Fruit fly (Drosophila melanogaster) whole organism, embryonic: ENCODE measurements around the gene CG31459.

ENCODE experiments used
- Atf6 ChIP-seq: fragments of 200-800 bp; sonication (Bioruptor generic); IDR thresholded peaks from 2 replicates; pipeline ENCODE4 v1.3.6; 2022; ENCODE audit warnings: missing biosample characterization, missing genetic modification characterization
- CG1024 ChIP-seq: fragments of 200-800 bp; sonication (Bioruptor generic); IDR thresholded peaks from 2 replicates; pipeline ENCODE4 v1.3.6; 2022; ENCODE audit warnings: missing biosample characterization, missing genetic modification characterization
- CG10267 ChIP-seq: fragments of 200-800 bp; sonication (Bioruptor generic); optimal IDR thresholded peaks from 2 replicates; lab custom pipeline; 2018; ENCODE audit warnings: missing biosample characterization, mild to moderate bottlenecking, missing genetic modification characterization, moderate library complexity
- CG11695 ChIP-seq: fragments of 200-800 bp; sonication (Bioruptor generic); IDR thresholded peaks from 3 replicates; pipeline ENCODE4 v1.3.6; 2022; ENCODE audit warnings: missing biosample characterization, missing genetic modification characterization
- CG12071 ChIP-seq: fragments of 200-800 bp; sonication (Bioruptor generic); optimal IDR thresholded peaks from 3 replicates; lab custom pipeline; 2018; ENCODE audit warnings: missing biosample characterization, mild to moderate bottlenecking, missing genetic modification characterization
- CG13296 ChIP-seq: fragments of 200-800 bp; sonication (Bioruptor generic); optimal IDR thresholded peaks from 3 replicates; lab custom pipeline; 2018; ENCODE audit warnings: missing biosample characterization, mild to moderate bottlenecking, missing genetic modification characterization
- CG13894 ChIP-seq: fragments of 200-800 bp; sonication (Bioruptor generic); optimal IDR thresholded peaks from 3 replicates; lab custom pipeline; 2018; ENCODE audit warnings: missing biosample characterization, mild to moderate bottlenecking, missing genetic modification characterization, moderate library complexity
- CG14710 ChIP-seq: fragments of 200-800 bp; sonication (Bioruptor generic); optimal IDR thresholded peaks from 3 replicates; lab custom pipeline; 2019; ENCODE audit warnings: missing biosample characterization, mild to moderate bottlenecking, missing genetic modification characterization, moderate library complexity
- CG14860 ChIP-seq: fragments of 200-800 bp; sonication (Bioruptor generic); IDR thresholded peaks from 3 replicates; pipeline ENCODE4 v1.3.6; 2022; ENCODE audit warnings: missing biosample characterization, missing genetic modification characterization; ENCODE audit not compliant: partially characterized antibody
- CG17328 ChIP-seq: fragments of 200-800 bp; sonication (Bioruptor generic); IDR thresholded peaks from 2 replicates; pipeline ENCODE4 v1.3.6; 2022; ENCODE audit warnings: missing biosample characterization, missing genetic modification characterization
- CG17912 ChIP-seq: fragments of 200-800 bp; sonication (Bioruptor generic); optimal IDR thresholded peaks from 2 replicates; lab custom pipeline; 2018; ENCODE audit warnings: missing biosample characterization, mild to moderate bottlenecking, missing genetic modification characterization
- CG1792 ChIP-seq: fragments of 200-800 bp; sonication (Bioruptor generic); optimal IDR thresholded peaks from 2 replicates; lab custom pipeline; 2016; ENCODE audit warnings: missing biosample characterization, missing genetic modification characterization
- CG4707 ChIP-seq: fragments of 200-800 bp; sonication (Bioruptor generic); optimal IDR thresholded peaks from 2 replicates; lab custom pipeline; 2018; ENCODE audit warnings: missing biosample characterization, mild to moderate bottlenecking, missing genetic modification characterization, moderate library complexity
- CG6654 ChIP-seq: fragments of 200-800 bp; sonication (Bioruptor generic); optimal IDR thresholded peaks from 2 replicates; lab custom pipeline; 2017; ENCODE audit warnings: missing biosample characterization, mild to moderate bottlenecking, missing genetic modification characterization
- CG9876 ChIP-seq: fragments of 200-800 bp; sonication (Bioruptor generic); optimal IDR thresholded peaks from 2 replicates; lab custom pipeline; 2016; ENCODE audit warnings: missing biosample characterization, missing genetic modification characterization
- Chrac-16 ChIP-seq: fragments of 200-800 bp; sonication (Bioruptor generic); optimal IDR thresholded peaks from 3 replicates; lab custom pipeline; 2016; ENCODE audit warnings: missing biosample characterization, missing genetic modification characterization
- Fer3 ChIP-seq: fragments of 200-800 bp; sonication (Bioruptor generic); optimal IDR thresholded peaks from 2 replicates; lab custom pipeline; 2018; ENCODE audit warnings: missing biosample characterization, mild to moderate bottlenecking, missing genetic modification characterization, moderate library complexity
- HLH3B ChIP-seq: fragments of 200-800 bp; sonication (Bioruptor generic); IDR thresholded peaks from 2 replicates; pipeline ENCODE4 v1.3.6; 2022; ENCODE audit warnings: missing biosample characterization, missing genetic modification characterization
- Hr78 ChIP-seq, 2 experiments: fragments of 200-800 bp in 1 of 2; fragments of >200 bp in 1 of 2; sonication (Bioruptor generic) in 1 of 2; optimal IDR thresholded peaks; 2 replicates each; lab custom pipeline; 2017 to 2019; ENCODE audit warnings: missing biosample characterization in 2 of 2, missing genetic modification characterization in 2 of 2, mild to moderate bottlenecking in 1 of 2, moderate library complexity in 1 of 2
- Med ChIP-seq: fragments of 200-800 bp; sonication (Bioruptor generic); peaks from one replicate; lab custom pipeline; 2016; ENCODE audit warnings: missing biosample characterization, missing genetic modification characterization, mild to moderate bottlenecking, inconsistent platforms, moderate library complexity
- NFAT ChIP-seq: fragments of 200-800 bp; sonication (Bioruptor generic); IDR thresholded peaks from 2 replicates; pipeline ENCODE4 v1.3.6; 2022; ENCODE audit warnings: missing biosample characterization, missing genetic modification characterization
- Neu2 ChIP-seq: fragments of 200-800 bp; sonication (Bioruptor generic); optimal IDR thresholded peaks from 3 replicates; lab custom pipeline; 2016; ENCODE audit warnings: missing biosample characterization, missing genetic modification characterization, borderline replicate concordance
- Oli ChIP-seq: fragments of 200-800 bp; sonication (Bioruptor generic); optimal IDR thresholded peaks from 2 replicates; lab custom pipeline; 2018; ENCODE audit warnings: missing biosample characterization, mild to moderate bottlenecking, missing genetic modification characterization, moderate library complexity
- Spps ChIP-seq: fragments of 200-800 bp; sonication (Bioruptor generic); optimal IDR thresholded peaks from 2 replicates; lab custom pipeline; 2018; ENCODE audit warnings: missing biosample characterization, mild to moderate bottlenecking, missing genetic modification characterization
- Xrp1 ChIP-seq: fragments of 200-800 bp; sonication (Bioruptor generic); IDR thresholded peaks from 2 replicates; pipeline ENCODE4 v1.3.6; 2022; ENCODE audit warnings: missing biosample characterization, missing genetic modification characterization
- chinmo ChIP-seq: fragments of 200-800 bp; sonication (Bioruptor generic); IDR thresholded peaks from 4 replicates; pipeline ENCODE4 v1.3.6; 2022; ENCODE audit warnings: missing biosample characterization, missing genetic modification characterization; ENCODE audit not compliant: partially characterized antibody
- cwo ChIP-seq: fragments of 200-800 bp; sonication (Bioruptor generic); optimal IDR thresholded peaks from 3 replicates; lab custom pipeline; 2017; ENCODE audit warnings: missing biosample characterization, missing genetic modification characterization, mild to moderate bottlenecking, moderate library complexity, missing genetic modification reagents
- fd96Cb ChIP-seq: fragments of 200-800 bp; sonication (Bioruptor generic); optimal IDR thresholded peaks from 2 replicates; lab custom pipeline; 2018; ENCODE audit warnings: missing biosample characterization, mild to moderate bottlenecking, missing genetic modification characterization, moderate library complexity
- fu2 ChIP-seq: fragments of 200-800 bp; sonication (Bioruptor generic); optimal IDR thresholded peaks from 2 replicates; lab custom pipeline; 2016; ENCODE audit warnings: missing biosample characterization, missing genetic modification characterization
- gce ChIP-seq: fragments of 200-800 bp; sonication (Bioruptor generic); IDR thresholded peaks from 3 replicates; pipeline ENCODE4 v1.3.6; 2022; ENCODE audit warnings: missing biosample characterization, missing genetic modification characterization
- gcm ChIP-seq: fragments of 200-800 bp; sonication (Bioruptor generic); optimal IDR thresholded peaks from 2 replicates; lab custom pipeline; 2019; ENCODE audit warnings: missing biosample characterization, mild to moderate bottlenecking, missing genetic modification characterization, moderate library complexity
- gsb ChIP-seq: fragments of 200-800 bp; sonication (Bioruptor generic); IDR thresholded peaks from 2 replicates; pipeline ENCODE4 v1.3.6; 2022; ENCODE audit warnings: missing biosample characterization, missing genetic modification characterization
- her ChIP-seq: fragments of 200-800 bp; sonication (Bioruptor generic); optimal IDR thresholded peaks from 2 replicates; lab custom pipeline; 2016; ENCODE audit warnings: missing biosample characterization, missing genetic modification characterization
- hth ChIP-seq: fragments of >200 bp; optimal IDR thresholded peaks from 2 replicates; lab custom pipeline; 2017; ENCODE audit warnings: inconsistent platforms
- mam ChIP-seq: fragments of 200-800 bp; sonication (Bioruptor generic); optimal IDR thresholded peaks from 3 replicates; lab custom pipeline; 2016; ENCODE audit warnings: missing biosample characterization, missing genetic modification characterization
- prd ChIP-seq, 3 experiments: fragments of >200 bp in 2 of 3; fragments of 200-800 bp in 1 of 3; sonication (Bioruptor generic) in 1 of 3; optimal IDR thresholded peaks in 2 of 3; IDR thresholded peaks in 1 of 3; 2 replicates in 2 of 3; 3 replicates in 1 of 3; pipeline versions ENCODE4 v1.3.6 to Lab custom; 2017 to 2022; ENCODE audit warnings: missing biosample characterization in 1 of 3, missing genetic modification characterization in 1 of 3
- sens ChIP-seq: fragments of 200-800 bp; sonication (Bioruptor generic); peaks from one replicate; lab custom pipeline; 2016; ENCODE audit warnings: missing biosample characterization, missing genetic modification characterization
- seq ChIP-seq: fragments of 200-800 bp; sonication (Bioruptor generic); IDR thresholded peaks from 2 replicates; pipeline ENCODE4 v1.3.6; 2022; ENCODE audit warnings: missing biosample characterization, missing genetic modification characterization
- sim ChIP-seq: fragments of 200-800 bp; sonication (Bioruptor generic); IDR thresholded peaks from 2 replicates; pipeline ENCODE4 v1.3.6; 2022; ENCODE audit warnings: missing biosample characterization, missing genetic modification characterization
- stc ChIP-seq: fragments of 200-800 bp; sonication (Bioruptor generic); IDR thresholded peaks from 2 replicates; pipeline ENCODE4 v1.3.6; 2022; ENCODE audit warnings: missing biosample characterization, missing genetic modification characterization
- trh ChIP-seq: fragments of 200-800 bp; sonication (Bioruptor generic); optimal IDR thresholded peaks from 2 replicates; lab custom pipeline; 2016; ENCODE audit warnings: missing biosample characterization, missing genetic modification characterization
- twi ChIP-seq: fragments of 200-800 bp; optimal IDR thresholded peaks from 2 replicates; lab custom pipeline; 2019; ENCODE audit warnings: missing biosample characterization, mild to moderate bottlenecking, missing genetic modification characterization, moderate library complexity
- unc-4 ChIP-seq: fragments of 200-800 bp; sonication (Bioruptor generic); IDR thresholded peaks from 2 replicates; pipeline ENCODE4 v1.3.6; 2022; ENCODE audit warnings: missing biosample characterization, missing genetic modification characterization; ENCODE audit not compliant: partially characterized antibody
- unpg ChIP-seq: fragments of 200-800 bp; sonication (Bioruptor generic); optimal IDR thresholded peaks from 3 replicates; lab custom pipeline; 2018; ENCODE audit warnings: missing biosample characterization, mild to moderate bottlenecking, missing genetic modification characterization, moderate library complexity
- vnd ChIP-seq: fragments of 200-800 bp; sonication (Bioruptor generic); IDR thresholded peaks from 3 replicates; pipeline ENCODE4 v1.3.6; 2022; ENCODE audit warnings: missing biosample characterization, missing genetic modification characterization; ENCODE audit not compliant: partially characterized antibody

CG31459 gene

DNA sequence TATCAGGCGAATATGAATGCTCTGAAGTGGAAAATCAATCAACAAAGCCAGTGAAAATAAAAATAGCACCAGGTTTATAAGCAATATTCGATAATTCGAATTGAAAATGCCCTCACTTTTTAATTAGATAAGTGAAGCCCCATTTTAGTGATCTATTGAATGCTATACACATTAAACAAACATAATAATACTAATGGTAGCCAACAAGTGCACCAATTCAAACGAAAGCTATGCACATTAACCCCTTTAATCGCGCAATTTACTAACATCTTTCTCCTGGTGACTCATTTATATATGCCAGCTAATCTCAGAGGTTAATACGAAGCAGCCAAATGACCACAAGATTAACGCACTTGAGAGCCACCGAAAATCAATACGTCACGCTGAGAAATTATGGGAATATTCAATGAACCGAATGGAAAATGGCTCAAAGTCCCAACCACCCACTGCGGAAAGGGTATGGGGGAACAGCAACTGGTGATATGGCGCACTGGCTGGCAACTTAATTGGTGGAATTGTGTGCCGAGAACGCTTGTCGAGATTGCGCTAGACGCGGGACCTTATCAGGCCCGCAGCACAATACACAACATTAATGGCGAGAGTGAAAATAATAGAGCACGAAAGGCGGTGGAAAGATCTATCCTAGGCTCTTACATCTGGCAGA is 18.9 kb downstream of the CG31459 start (continued):
- TF ChIP-seq twi (tag; lab: Kevin White, UChicago) (peak; percentile 9), CG11695 (GFP tag; lab: Robert Waterston, UW) (0 out of 3 replicates have a peak, but pooled peaks have one; percentile 13), Atf6 (GFP tag; lab: Robert Waterston, UW) (peak; percentile 25; the same call in 1 of the 2 replicates), CG1024 (GFP tag; lab: Robert Waterston, UW) (no peak), CG13296 (GFP tag; lab: Kevin White, UChicago) (peak; percentile 18), sens (GFP tag; lab: Kevin White, UChicago) (peak; percentile 46), HLH3B (GFP tag; lab: Robert Waterston, UW) (no peak), chinmo (GFP tag; lab: Robert Waterston, UW) (no peak), CG12071 (GFP tag; lab: Kevin White, UChicago) (peak; percentile 18), mam (GFP tag; lab: Kevin White, UChicago) (peak; percentile 14), gcm (GFP tag; lab: Kevin White, UChicago) (peak; percentile 28)
- TF ChIP-seq, all 482 proteins: peak for 52

DNA sequence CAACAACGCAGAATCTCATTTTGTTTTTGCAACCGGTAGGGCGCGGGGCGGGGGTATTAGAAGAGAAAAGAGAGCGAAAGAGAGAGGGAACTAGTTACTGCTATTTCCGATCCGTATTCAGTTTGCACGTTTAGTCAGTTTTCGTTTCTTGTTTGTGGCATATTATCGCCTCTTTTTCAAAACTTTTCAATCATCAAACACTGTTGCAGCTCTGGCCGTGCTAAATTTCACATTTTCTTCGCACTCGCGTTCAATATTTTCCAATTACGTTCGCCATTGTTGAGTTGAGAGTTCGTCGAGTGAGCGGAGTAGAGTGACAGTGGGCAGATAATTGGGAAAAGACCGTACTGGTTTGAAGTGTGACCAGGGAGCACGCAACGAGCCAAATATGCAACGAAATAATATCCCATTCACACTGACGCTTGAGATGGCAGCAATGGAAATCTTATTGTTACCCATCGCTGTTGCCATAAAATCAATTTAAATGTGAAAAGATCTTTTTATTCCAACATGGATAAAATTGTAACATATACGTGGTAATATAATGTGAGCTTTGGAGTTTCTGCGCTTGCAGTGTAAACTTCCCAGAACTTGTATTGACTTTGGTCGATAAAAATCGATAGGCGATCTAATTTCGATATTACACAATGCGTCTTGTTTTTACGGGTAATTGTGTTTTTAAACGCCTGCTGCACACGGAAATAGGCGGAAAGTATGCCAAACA is 20.5 kb downstream of the CG31459 start, which contains the start of the genes Ire1 and Mrm2:
Gene Ire1 (minus strand): TSS at position 296 of the 724 bp plus-strand sequence.
Gene Mrm2 (plus strand): TSS at position 615 of the 724 bp plus-strand sequence.
- TF ChIP-seq cwo (GFP tag; lab: Kevin White, UChicago) (peak; percentile 53), CG13894 (peak; percentile 69), Hr78 (GFP tag; optimal IDR thresholded peaks at IDR 0.05; lab: Kevin White, UChicago) (peak; percentile 1 to 72), fd96Cb (tag; lab: Kevin White, UChicago) (peak; percentile 74), CG17328 (GFP tag; lab: Robert Waterston, UW) (peak; percentile 75), Xrp1 (GFP tag; lab: Robert Waterston, UW) (peak; percentile 64; the same call in 1 of the 2 replicates), Oli (tag; lab: Kevin White, UChicago) (peak; percentile 63), sim (GFP tag; lab: Robert Waterston, UW) (no peak), CG10267 (peak; percentile 78), Fer3 (tag; lab: Kevin White, UChicago) (peak; percentile 70), her (peak; percentile 81), CG9876 (GFP tag; lab: Kevin White, UChicago) (peak; percentile 85), NFAT (GFP tag; lab: Robert Waterston, UW) (peak; percentile 81), Spps (tag; lab: Kevin White, UChicago) (peak; percentile 21), gsb (peak; percentile 64; the same call in 1 of the 2 replicates), fu2 (GFP tag; lab: Kevin White, UChicago) (peak; percentile 87), gce (GFP tag; lab: Robert Waterston, UW) (0 out of 3 replicates have a peak, but pooled peaks have one; percentile 55), stc (no peak), CG4707 (GFP tag; lab: Kevin White, UChicago) (peak; percentile 84), Chrac-16 (GFP tag; lab: Kevin White, UChicago) (peak; percentile 78), trh (GFP tag; lab: Kevin White, UChicago) (no peak), unpg (GFP tag; lab: Kevin White, UChicago) (peak; percentile 80), vnd (GFP tag; lab: Robert Waterston, UW) (peak; percentile 62; the same call in 2 of the 3 replicates), CG14860 (GFP tag; lab: Robert Waterston, UW) (peak; percentile 71; the same call in 2 of the 3 replicates), CG17912 (GFP tag; lab: Kevin White, UChicago) (peak; percentile 24), hth (no peak), prd (optimal IDR thresholded peaks at IDR 0.05; lab: Kevin White, UChicago) (no peak), prd (GFP tag; IDR thresholded peaks at IDR 0.05; lab: Robert Waterston, UW) (peak; percentile 88), Neu2 (GFP tag; lab: Kevin White, UChicago) (no peak), seq (GFP tag; lab: Robert Waterston, UW) (peak; percentile 29; the same call in 1 of the 2 replicates), unc-4 (GFP tag; lab: Robert Waterston, UW) (peak; percentile 79), Med (peak; percentile 98), CG1792 (GFP tag; lab: Kevin White, UChicago) (peak; percentile 52), CG14710 (tag; lab: Kevin White, UChicago) (peak; percentile 94), CG11695 (GFP tag; lab: Robert Waterston, UW) (no peak), CG6654 (GFP tag; lab: Kevin White, UChicago) (peak; percentile 8)
